Fruit fly (Drosophila melanogaster) whole organism, embryonic: ENCODE results near the gene Cyp312a1.

Source experiments
- Atf-2 ChIP-seq: fragments of 200-800 bp; sonication (Bioruptor generic); optimal IDR thresholded peaks from 2 replicates; lab custom pipeline; 2016; ENCODE audit warnings: missing biosample characterization, missing genetic modification characterization
- CG10543 ChIP-seq: fragments of 200-800 bp; sonication (Bioruptor generic); optimal IDR thresholded peaks from 3 replicates; lab custom pipeline; 2017; ENCODE audit warnings: missing biosample characterization, mild to moderate bottlenecking, missing genetic modification characterization, moderate library complexity
- CG10959 ChIP-seq: fragments of 200-800 bp; sonication (Bioruptor generic); IDR thresholded peaks from 2 replicates; pipeline ENCODE4 v1.3.6; 2022; ENCODE audit warnings: missing biosample characterization, missing genetic modification characterization
- CG11093 ChIP-seq: fragments of 200-800 bp; sonication (Bioruptor generic); IDR thresholded peaks from 3 replicates; pipeline ENCODE4 v1.3.6; 2022; ENCODE audit warnings: missing biosample characterization, missing genetic modification characterization
- CG11247 ChIP-seq: fragments of 200-800 bp; sonication (Bioruptor generic); IDR thresholded peaks from 2 replicates; pipeline ENCODE4 v1.3.6; 2022; ENCODE audit warnings: missing biosample characterization, missing genetic modification characterization
- CG12155 ChIP-seq: fragments of 200-800 bp; sonication (Bioruptor generic); optimal IDR thresholded peaks from 3 replicates; lab custom pipeline; 2016; ENCODE audit warnings: missing biosample characterization, missing genetic modification characterization
- CG12219 ChIP-seq: fragments of 200-800 bp; sonication (Bioruptor generic); optimal IDR thresholded peaks from 3 replicates; lab custom pipeline; 2018; ENCODE audit warnings: missing biosample characterization, mild to moderate bottlenecking, missing genetic modification characterization
- CG12942 ChIP-seq: fragments of 200-800 bp; sonication (Bioruptor generic); optimal IDR thresholded peaks from 3 replicates; lab custom pipeline; 2016; ENCODE audit warnings: missing biosample characterization, missing genetic modification characterization
- CG13123 ChIP-seq: fragments of 200-800 bp; sonication (Bioruptor generic); optimal IDR thresholded peaks from 2 replicates; lab custom pipeline; 2016; ENCODE audit warnings: missing biosample characterization, missing genetic modification characterization
- CG14860 ChIP-seq: fragments of 200-800 bp; sonication (Bioruptor generic); IDR thresholded peaks from 3 replicates; pipeline ENCODE4 v1.3.6; 2022; ENCODE audit warnings: missing biosample characterization, missing genetic modification characterization; ENCODE audit not compliant: partially characterized antibody
- CG1603 ChIP-seq: fragments of 200-800 bp; sonication (Bioruptor generic); optimal IDR thresholded peaks from 2 replicates; lab custom pipeline; 2019; ENCODE audit warnings: missing biosample characterization, mild to moderate bottlenecking, missing genetic modification characterization, moderate library complexity
- CG17385 ChIP-seq: fragments of 200-800 bp; sonication (Bioruptor generic); optimal IDR thresholded peaks from 3 replicates; lab custom pipeline; 2018; ENCODE audit warnings: missing biosample characterization, mild to moderate bottlenecking, missing genetic modification characterization
- CG17802 ChIP-seq: fragments of 200-800 bp; sonication (Bioruptor generic); optimal IDR thresholded peaks from 2 replicates; lab custom pipeline; 2018; ENCODE audit warnings: missing biosample characterization, mild to moderate bottlenecking, missing genetic modification characterization, moderate library complexity
- CG2120 ChIP-seq: fragments of 200-800 bp; sonication (Bioruptor generic); optimal IDR thresholded peaks from 3 replicates; lab custom pipeline; 2016; ENCODE audit warnings: missing biosample characterization, missing genetic modification characterization
- CG2202 ChIP-seq: fragments of 200-800 bp; sonication (Bioruptor generic); optimal IDR thresholded peaks from 2 replicates; lab custom pipeline; 2018; ENCODE audit warnings: missing biosample characterization, mild to moderate bottlenecking, missing genetic modification characterization
- CG30020 ChIP-seq: fragments of 200-800 bp; optimal IDR thresholded peaks from 2 replicates; lab custom pipeline; 2019; ENCODE audit warnings: missing biosample characterization, mild to moderate bottlenecking, missing genetic modification characterization, moderate library complexity
- CG32767 ChIP-seq: fragments of 200-800 bp; sonication (Bioruptor generic); IDR thresholded peaks from 2 replicates; pipeline ENCODE4 v1.3.6; 2022; ENCODE audit warnings: missing biosample characterization, missing genetic modification characterization
- CG4617 ChIP-seq: fragments of 200-800 bp; sonication (Bioruptor generic); optimal IDR thresholded peaks from 3 replicates; lab custom pipeline; 2016; ENCODE audit warnings: missing biosample characterization, missing genetic modification characterization, borderline replicate concordance
- CG4707 ChIP-seq: fragments of 200-800 bp; sonication (Bioruptor generic); optimal IDR thresholded peaks from 2 replicates; lab custom pipeline; 2018; ENCODE audit warnings: missing biosample characterization, mild to moderate bottlenecking, missing genetic modification characterization, moderate library complexity
- CG6254 ChIP-seq: fragments of 200-800 bp; sonication (Bioruptor generic); optimal IDR thresholded peaks from 3 replicates; lab custom pipeline; 2017; ENCODE audit warnings: mild to moderate bottlenecking, missing biosample characterization, missing genetic modification reagents, missing genetic modification characterization
- CG6654 ChIP-seq: fragments of 200-800 bp; sonication (Bioruptor generic); optimal IDR thresholded peaks from 2 replicates; lab custom pipeline; 2017; ENCODE audit warnings: missing biosample characterization, mild to moderate bottlenecking, missing genetic modification characterization
- CG6689 ChIP-seq: fragments of 200-800 bp; sonication (Bioruptor generic); IDR thresholded peaks from 2 replicates; pipeline ENCODE4 v1.3.6; 2022; ENCODE audit warnings: missing biosample characterization, missing genetic modification characterization
- Chrac-16 ChIP-seq: fragments of 200-800 bp; sonication (Bioruptor generic); optimal IDR thresholded peaks from 3 replicates; lab custom pipeline; 2016; ENCODE audit warnings: missing biosample characterization, missing genetic modification characterization
- E2f1 ChIP-seq: fragments of 200-800 bp; sonication (Bioruptor generic); IDR thresholded peaks from 2 replicates; pipeline ENCODE4 v1.3.6; 2022; ENCODE audit warnings: missing biosample characterization, missing genetic modification characterization
- HLHmδ ChIP-seq: fragments of 200-800 bp; sonication (Bioruptor generic); optimal IDR thresholded peaks from 2 replicates; lab custom pipeline; 2018; ENCODE audit warnings: missing biosample characterization, mild to moderate bottlenecking, missing genetic modification characterization, moderate library complexity
- Hmr ChIP-seq: fragments of 200-800 bp; sonication (Bioruptor generic); optimal IDR thresholded peaks from 3 replicates; lab custom pipeline; 2017; ENCODE audit warnings: mild to moderate bottlenecking, missing biosample characterization, missing genetic modification reagents, missing genetic modification characterization
- Jarid2 ChIP-seq: fragments of 200-800 bp; sonication (Bioruptor generic); optimal IDR thresholded peaks from 3 replicates; lab custom pipeline; 2017; ENCODE audit warnings: mild to moderate bottlenecking, missing biosample characterization, missing genetic modification reagents, missing genetic modification characterization
- Meics ChIP-seq: fragments of 200-800 bp; sonication (Bioruptor generic); optimal IDR thresholded peaks from 2 replicates; lab custom pipeline; 2017; ENCODE audit warnings: missing biosample characterization, mild to moderate bottlenecking, missing genetic modification characterization
- Poxn ChIP-seq: fragments of 200-800 bp; sonication (Bioruptor generic); IDR thresholded peaks from 2 replicates; pipeline ENCODE4 v1.3.6; 2022; ENCODE audit warnings: missing biosample characterization, missing genetic modification characterization
- Scr ChIP-seq: fragments of 200-800 bp; sonication (Bioruptor generic); IDR thresholded peaks from 2 replicates; pipeline ENCODE4 v1.3.6; 2022; ENCODE audit warnings: missing biosample characterization, missing genetic modification characterization; ENCODE audit not compliant: partially characterized antibody
- Stat92E ChIP-seq, 3 experiments: fragments of >200 bp in 2 of 3; fragments of 200-800 bp in 1 of 3; sonication (Bioruptor generic) in 1 of 3; optimal IDR thresholded peaks; 2 replicates each; lab custom pipeline; 2017 to 2019; ENCODE audit warnings: missing biosample characterization in 3 of 3, missing genetic modification characterization in 3 of 3, mild to moderate bottlenecking in 1 of 3, moderate library complexity in 1 of 3
- Vsx1 ChIP-seq: fragments of 200-800 bp; sonication (Bioruptor generic); optimal IDR thresholded peaks from 2 replicates; lab custom pipeline; 2017; ENCODE audit warnings: missing biosample characterization, mild to moderate bottlenecking, missing genetic modification characterization, missing genetic modification reagents
- al ChIP-seq: fragments of 200-800 bp; sonication (Bioruptor generic); IDR thresholded peaks from 2 replicates; pipeline ENCODE4 v1.3.6; 2022; ENCODE audit warnings: missing biosample characterization, missing genetic modification characterization
- chn ChIP-seq: fragments of 200-800 bp; sonication (Bioruptor generic); optimal IDR thresholded peaks from 2 replicates; lab custom pipeline; 2016; ENCODE audit warnings: missing biosample characterization, missing genetic modification characterization
- crol ChIP-seq: fragments of 200-800 bp; sonication (Bioruptor generic); IDR thresholded peaks from 2 replicates; pipeline ENCODE4 v1.3.6; 2022; ENCODE audit warnings: missing biosample characterization, missing genetic modification characterization
- exex ChIP-seq: fragments of 200-800 bp; sonication (Bioruptor generic); optimal IDR thresholded peaks from 4 replicates; lab custom pipeline; 2018; ENCODE audit warnings: missing biosample characterization, mild to moderate bottlenecking, missing genetic modification characterization, moderate library complexity
- fd96Cb ChIP-seq: fragments of 200-800 bp; sonication (Bioruptor generic); optimal IDR thresholded peaks from 2 replicates; lab custom pipeline; 2018; ENCODE audit warnings: missing biosample characterization, mild to moderate bottlenecking, missing genetic modification characterization, moderate library complexity
- fru ChIP-seq: fragments of >200 bp; optimal IDR thresholded peaks from 2 replicates; lab custom pipeline; 2017
- gcm ChIP-seq: fragments of 200-800 bp; sonication (Bioruptor generic); optimal IDR thresholded peaks from 2 replicates; lab custom pipeline; 2019; ENCODE audit warnings: missing biosample characterization, mild to moderate bottlenecking, missing genetic modification characterization, moderate library complexity
- gsb ChIP-seq: fragments of 200-800 bp; sonication (Bioruptor generic); IDR thresholded peaks from 2 replicates; pipeline ENCODE4 v1.3.6; 2022; ENCODE audit warnings: missing biosample characterization, missing genetic modification characterization
- inv ChIP-seq: fragments of 200-800 bp; sonication (Bioruptor generic); IDR thresholded peaks from 2 replicates; pipeline ENCODE4 v1.3.6; 2022; ENCODE audit warnings: missing biosample characterization, missing genetic modification characterization; ENCODE audit not compliant: partially characterized antibody
- lmd ChIP-seq: fragments of 200-800 bp; sonication (Bioruptor generic); IDR thresholded peaks from 2 replicates; pipeline ENCODE4 v1.3.6; 2022; ENCODE audit warnings: missing biosample characterization, missing genetic modification characterization
- lola ChIP-seq, 3 experiments: fragments of >200 bp in 2 of 3; fragments of 200-800 bp in 1 of 3; sonication (Bioruptor generic) in 1 of 3; optimal IDR thresholded peaks; 2 replicates each; lab custom pipeline; 2017 to 2019; ENCODE audit warnings: missing biosample characterization in 3 of 3, missing genetic modification characterization in 3 of 3, mild to moderate bottlenecking in 1 of 3, moderate library complexity in 1 of 3
- sr ChIP-seq: fragments of 200-800 bp; sonication (Bioruptor generic); IDR thresholded peaks from 3 replicates; pipeline ENCODE4 v1.3.6; 2022; ENCODE audit warnings: missing biosample characterization, missing genetic modification characterization
- ttk ChIP-seq: fragments of 200-800 bp; sonication (Bioruptor generic); IDR thresholded peaks from 2 replicates; pipeline ENCODE4 v2.1.2; 2022; ENCODE audit warnings: missing biosample characterization, missing genetic modification characterization
- unpg ChIP-seq: fragments of 200-800 bp; sonication (Bioruptor generic); optimal IDR thresholded peaks from 3 replicates; lab custom pipeline; 2018; ENCODE audit warnings: missing biosample characterization, mild to moderate bottlenecking, missing genetic modification characterization, moderate library complexity
- wdn ChIP-seq: fragments of 200-800 bp; sonication (Bioruptor generic); IDR thresholded peaks from 2 replicates; pipeline ENCODE4 v1.3.6; 2022; ENCODE audit warnings: missing biosample characterization, missing genetic modification characterization
- yki ChIP-seq: fragments of >200 bp; optimal IDR thresholded peaks from 3 replicates; lab custom pipeline; 2018

Gene Cyp312a1

DNA sequence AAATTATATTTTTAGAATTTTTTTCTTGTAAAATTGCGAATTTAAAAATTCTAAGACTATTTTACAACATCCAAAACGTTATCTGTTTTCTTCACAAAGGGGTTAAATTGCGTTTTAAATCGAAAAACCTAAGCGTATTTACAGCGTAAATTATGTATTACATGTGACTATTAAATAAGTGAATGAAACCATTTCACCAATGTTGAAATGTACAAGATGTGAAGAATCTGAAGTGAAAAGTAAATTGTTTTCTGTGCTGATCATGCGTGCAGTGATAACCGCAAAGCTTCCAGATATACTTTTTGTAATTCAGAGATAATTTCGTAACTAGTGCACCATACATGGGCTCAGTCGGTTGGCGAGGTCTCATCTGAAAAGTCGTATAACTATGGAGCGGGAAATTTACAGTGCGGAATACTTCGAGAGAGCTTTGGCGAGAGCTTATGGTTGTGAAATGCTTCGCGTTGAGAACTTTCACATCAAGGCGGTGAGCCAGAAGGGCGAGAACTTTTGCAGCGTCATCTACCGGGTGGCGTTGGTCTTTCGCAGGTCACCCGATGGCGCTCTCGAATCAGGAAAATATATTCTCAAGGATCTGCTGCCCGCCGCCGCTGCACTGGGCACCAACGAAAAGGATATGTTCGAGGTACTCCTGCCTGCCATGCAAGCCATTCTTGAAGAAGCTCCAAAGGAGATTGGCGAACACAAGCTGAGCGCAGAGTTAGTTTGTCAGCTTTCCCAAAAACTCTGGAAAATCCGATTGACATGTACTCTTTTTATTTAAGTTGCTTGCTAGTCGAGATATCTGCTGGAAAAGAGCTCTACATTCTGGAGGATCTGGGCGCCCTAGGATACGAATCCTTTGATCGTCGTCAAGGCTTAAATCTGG is 18.2 kb downstream of the Cyp312a1 start (continued):
- TF ChIP-seq Chrac-16 (GFP tag; lab: Kevin White, UChicago) (no peak), CG11093 (GFP tag; lab: Robert Waterston, UW) (no peak), crol (GFP tag; lab: Robert Waterston, UW) (no peak), chn (GFP tag; lab: Kevin White, UChicago) (no peak), CG17385 (peak; percentile 25), CG14860 (GFP tag; lab: Robert Waterston, UW) (no peak), Poxn (GFP tag; lab: Robert Waterston, UW) (no peak), gcm (GFP tag; lab: Kevin White, UChicago) (peak; percentile 31), fd96Cb (peak; percentile 53), E2f1 (GFP tag; lab: Robert Waterston, UW) (0 out of 2 replicates have a peak, but pooled peaks have one; percentile 15), Scr (GFP tag; lab: Robert Waterston, UW) (peak; percentile 23; the same call in 1 of the 2 replicates), unpg (GFP tag; lab: Kevin White, UChicago) (peak; percentile 40), gsb (GFP tag; lab: Robert Waterston, UW) (no peak), CG1603 (peak; percentile 37), CG6689 (GFP tag; lab: Robert Waterston, UW) (no peak; the same call in 1 of the 2 replicates), inv (GFP tag; lab: Robert Waterston, UW) (no peak), CG10959 (0 out of 2 replicates have a peak, but pooled peaks have one; percentile 40), CG32767 (GFP tag; lab: Robert Waterston, UW) (no peak), CG4707 (GFP tag; lab: Kevin White, UChicago) (peak; percentile 35), lmd (GFP tag; lab: Robert Waterston, UW) (no peak; the same call in none of the 2 replicates), CG12219 (GFP tag; lab: Kevin White, UChicago) (peak; percentile 49), Jarid2 (GFP tag; lab: Kevin White, UChicago) (peak; percentile 72), CG6254 (GFP tag; lab: Kevin White, UChicago) (no peak), Stat92E (GFP tag; optimal IDR thresholded peaks at IDR 0.05; lab: Kevin White, UChicago) (no peak), CG11247 (GFP tag; lab: Robert Waterston, UW) (peak; percentile 69), CG12942 (peak; percentile 32), CG4617 (GFP tag; lab: Kevin White, UChicago) (no peak), CG12155 (GFP tag; lab: Kevin White, UChicago) (no peak), yki (lab: Kevin White, UChicago) (no peak), Hmr (GFP tag; lab: Kevin White, UChicago) (peak; percentile 65), CG30020 (no peak), Vsx1 (GFP tag; lab: Kevin White, UChicago) (no peak), exex (peak; percentile 18), fru (no peak), ttk (GFP tag; lab: Robert Waterston, UW) (peak; percentile 55; the same call in 1 of the 2 replicates), lola (GFP tag; optimal IDR thresholded peaks at IDR 0.05; lab: Kevin White, UChicago) (peak in 1 of 3 experiments; percentile 10), Atf-2 (GFP tag; lab: Kevin White, UChicago) (no peak), CG2120 (peak; percentile 20), al (no peak), Meics (GFP tag; lab: Kevin White, UChicago) (peak; percentile 66), HLHmδ (GFP tag; lab: Kevin White, UChicago) (no peak), CG6654 (GFP tag; lab: Kevin White, UChicago) (no peak), CG2202 (tag; lab: Kevin White, UChicago) (no peak), CG17802 (tag; lab: Kevin White, UChicago) (no peak), wdn (no peak), CG10543 (GFP tag; lab: Kevin White, UChicago) (peak; percentile 68), CG13123 (GFP tag; lab: Kevin White, UChicago) (no peak), sr (GFP tag; lab: Robert Waterston, UW) (no peak; the same call in 2 of the 3 replicates)
